Worm (Caenorhabditis elegans): ENCODE data around the gene trxr-1.

trxr-1 gene

ce11 chrIV:7023004-7023403, 11.2 kb downstream of the trxr-1 start (continued):
- no peak for TF ChIP-seq T20F7.1 (GFP tag; optimal IDR thresholded peaks at IDR 0.05)

- TF ChIP-seq zfp-2 (tag; optimal IDR thresholded peaks at IDR 0.05) = no peak
- TF ChIP-seq mdl-1 (tag; optimal IDR thresholded peaks at IDR 0.05) = peak in 1 of 2 experiments; percentile 13
- no peak for TF ChIP-seq nhr-41 (GFP tag; IDR thresholded peaks at IDR 0.05)
- TF ChIP-seq sdz-12 (GFP tag; optimal IDR thresholded peaks at IDR 0.05) = no peak
- TF ChIP-seq attf-4 (tag; optimal IDR thresholded peaks at IDR 0.05) = no peak
- no peak for TF ChIP-seq daf-8 (GFP tag; IDR thresholded peaks at IDR 0.05)
- TF ChIP-seq nhr-102 (tag; optimal IDR thresholded peaks at IDR 0.05) = no peak
- peak; percentile 65 for TF ChIP-seq aha-1 (tag)
- TF ChIP-seq zfp-3 (GFP tag; conservative IDR thresholded peaks at IDR 0.05) = no peak
- no peak for TF ChIP-seq fkh-10 (GFP tag; optimal IDR thresholded peaks at IDR 0.05)
- TF ChIP-seq nhr-28 (tag; optimal IDR thresholded peaks at IDR 0.05) = peak; percentile 33
- no peak for TF ChIP-seq zag-1 (tag; optimal IDR thresholded peaks at IDR 0.05)
- TF ChIP-seq spr-3 (GFP tag; optimal IDR thresholded peaks at IDR 0.05) = no peak
- no peak for TF ChIP-seq rbr-2 (tag; optimal IDR thresholded peaks at IDR 0.05)
- TF ChIP-seq fos-1 (tag; optimal IDR thresholded peaks at IDR 0.05) = no peak
- TF ChIP-seq Y48G9A.11 (GFP tag; IDR thresholded peaks at IDR 0.05) = no peak
- no peak for TF ChIP-seq nhr-42 (GFP tag; IDR thresholded peaks at IDR 0.05)
- TF ChIP-seq lsy-2 (tag; optimal IDR thresholded peaks at IDR 0.05) = peak in 1 of 2 experiments; percentile 31
- TF ChIP-seq unc-62 (GFP tag; optimal IDR thresholded peaks at IDR 0.05 in 1 of 2) = peak in 1 of 2 experiments; percentile 14
- no peak for TF ChIP-seq unc-62 (tag; optimal IDR thresholded peaks at IDR 0.05)
- no peak for TF ChIP-seq mes-2 (tag; optimal IDR thresholded peaks at IDR 0.05; ENCODE audit: poor library complexity, severe bottlenecking)
- TF ChIP-seq ces-1 (GFP tag; optimal IDR thresholded peaks at IDR 0.05) = no peak
- no peak for TF ChIP-seq php-3 (GFP tag; IDR thresholded peaks at IDR 0.05)
- no peak for TF ChIP-seq daf-16 (GFP tag; optimal IDR thresholded peaks at IDR 0.05)
- TF ChIP-seq daf-16 (tag; optimal IDR thresholded peaks at IDR 0.05) = no peak
- peak; percentile 78 for TF ChIP-seq hlh-30 (tag; optimal IDR thresholded peaks at IDR 0.05; ENCODE audit: insufficient read depth)
- TF ChIP-seq ceh-44 (GFP tag; IDR thresholded peaks at IDR 0.05) = no peak
Measured at ce11 chrIV:7023858-7024257, 12.1 kb downstream of the trxr-1 start, which contains the start of gene adah-1. Gene adah-1, plus strand, starts transcription at chrIV:7024211.

- TF ChIP-seq pqm-1 (tag; optimal IDR thresholded peaks at IDR 0.05) (peak; percentile 65), dve-1 (tag; optimal IDR thresholded peaks at IDR 0.05; ENCODE audit: insufficient read depth) (peak; percentile 10), daf-16 (GFP tag; optimal IDR thresholded peaks at IDR 0.05) (no peak), daf-16 (tag; optimal IDR thresholded peaks at IDR 0.05) (peak; percentile 19), dmd-6 (GFP tag; IDR thresholded peaks at IDR 0.05) (peak; percentile 51; the same call in 1 of the 2 replicates), hlh-11 (tag; optimal IDR thresholded peaks at IDR 0.05) (peak; percentile 26), hmg-1.1 (GFP tag; IDR thresholded peaks at IDR 0.05) (no peak)
Measured at ce11 chrIV:7024829-7025228, 13.1 kb downstream of the trxr-1 start.

- TF ChIP-seq dve-1 (tag; optimal IDR thresholded peaks at IDR 0.05; ENCODE audit: insufficient read depth) (peak; percentile 65), spr-3 (GFP tag; optimal IDR thresholded peaks at IDR 0.05) (no peak), Y75B8A.6 (GFP tag; IDR thresholded peaks at IDR 0.05) (no peak), dmd-6 (GFP tag; IDR thresholded peaks at IDR 0.05) (peak; percentile 76), ctbp-1 (GFP tag; IDR thresholded peaks at IDR 0.05) (no peak), nhr-10 (tag; optimal IDR thresholded peaks at IDR 0.05) (no peak), php-3 (GFP tag; IDR thresholded peaks at IDR 0.05) (0 out of 2 replicates have a peak, but pooled peaks have one; percentile 65), daf-16 (GFP tag; optimal IDR thresholded peaks at IDR 0.05) (no peak), daf-16 (tag; optimal IDR thresholded peaks at IDR 0.05) (peak; percentile 56), T20F7.1 (GFP tag; optimal IDR thresholded peaks at IDR 0.05) (peak; percentile 17), attf-4 (tag; optimal IDR thresholded peaks at IDR 0.05) (no peak), nhr-6 (tag; optimal IDR thresholded peaks at IDR 0.05) (no peak), nhr-28 (tag; optimal IDR thresholded peaks at IDR 0.05) (peak; percentile 68), aha-1 (tag) (peak; percentile 81), hlh-30 (tag; optimal IDR thresholded peaks at IDR 0.05; ENCODE audit: insufficient read depth) (peak; percentile 3), pqm-1 (tag; optimal IDR thresholded peaks at IDR 0.05) (peak; percentile 95), hlh-11 (tag; optimal IDR thresholded peaks at IDR 0.05) (peak; percentile 60)
Measured at ce11 chrIV:7025835-7026234, 14.1 kb downstream of the trxr-1 start.
